Fruit fly (Drosophila melanogaster) S2 (cell line): ENCODE data around the gene Agpat2.

Source experiments
- CG8478 ChIP-seq: fragments of >200 bp; optimal IDR thresholded peaks from 2 replicates; lab custom pipeline; 2018
- CTCF ChIP-seq, 2 experiments: fragments of >200 bp; optimal IDR thresholded peaks; 2 replicates each; lab custom pipeline; 2018

Agpat2 gene

dm6 chr2L:8403286-8404270 lies 60.2 kb downstream of the Agpat2 start, which contains the start of gene emb:
emb (plus strand) TSS chr2L:8403573.
- peak; percentile 8 to 46 for TF ChIP-seq CTCF (optimal IDR thresholded peaks at IDR 0.05; lab: Kevin White, UChicago)
- TF ChIP-seq CG8478 (lab: Kevin White, UChicago) = no peak

- TF ChIP-seq CTCF (optimal IDR thresholded peaks at IDR 0.05; lab: Kevin White, UChicago) = no peak
- TF ChIP-seq CG8478 (lab: Kevin White, UChicago) = no peak
Measured at dm6 chr2L:8402928-8403285, 60.9 kb downstream of the Agpat2 start, which contains the start of gene fy. fy (minus strand) TSS chr2L:8403280.

- TF ChIP-seq CG8478 (lab: Kevin White, UChicago) = no peak
- no peak for TF ChIP-seq CTCF (optimal IDR thresholded peaks at IDR 0.05; lab: Kevin White, UChicago)
Measured at dm6 chr2L:8399863-8400598, 63.8 kb downstream of the Agpat2 start, which contains the start of gene CG31898. CG31898 (plus strand) TSS chr2L:8400421.
